Worm (Caenorhabditis elegans): ENCODE data around the gene ttbk-2.2.
"Not testable (repeated sequence)": the region's sequence is repeated elsewhere in the genome, so short reads cannot be mapped to it uniquely, and the experiment has no call there.

ttbk-2.2 gene

ce11 chrIV:5020533-5020932 lies 46.3 kb downstream of the ttbk-2.2 start, which contains the start of gene T28H11.8:
T28H11.8 (minus strand) TSS chrIV:5020633.
- no peak for TF ChIP-seq pha-4 (tag; optimal IDR thresholded peaks at IDR 0.05)
- TF ChIP-seq unc-39 (tag; optimal IDR thresholded peaks at IDR 0.05), result no peak
- TF ChIP-seq hmg-11 (tag; optimal IDR thresholded peaks at IDR 0.05), result no peak
- TF ChIP-seq elt-1 (tag; optimal IDR thresholded peaks at IDR 0.05), result no peak
- TF ChIP-seq egl-27 (tag; optimal IDR thresholded peaks at IDR 0.05), result no peak
- TF ChIP-seq jun-1 (tag; optimal IDR thresholded peaks at IDR 0.05), result no peak
- no peak for TF ChIP-seq ceh-82 (tag; optimal IDR thresholded peaks at IDR 0.05)
- no peak for TF ChIP-seq nhr-28 (tag; optimal IDR thresholded peaks at IDR 0.05)
- TF ChIP-seq mml-1 (tag; optimal IDR thresholded peaks at IDR 0.05), result no peak
- TF ChIP-seq lin-39 (tag; optimal IDR thresholded peaks at IDR 0.05), result no peak
- TF ChIP-seq egl-5 (tag; optimal IDR thresholded peaks at IDR 0.05), result no peak

ce11 chrIV:5017075-5017474 lies 49.7 kb downstream of the ttbk-2.2 start, which contains the start of gene T28H11.7:
T28H11.7 (minus strand) TSS chrIV:5017175.
- TF ChIP-seq nhr-23, elt-1, zag-1 (tag; optimal IDR thresholded peaks at IDR 0.05): not testable (repeated sequence)

- not testable (repeated sequence) for TF ChIP-seq nhr-23, lin-39, elt-3 (tag; optimal IDR thresholded peaks at IDR 0.05)
Measured at ce11 chrIV:5016461-5016860, 50.3 kb downstream of the ttbk-2.2 start, which contains the start of gene ssq-4. ssq-4 (plus strand) TSS chrIV:5016479.

All from whole organism, L3 larva.